Fruit fly (Drosophila melanogaster): Measurements from ENCODE around the gene Got2.

Gene Got2

dm6 chr2L:1967301-1967700 lies 20.3 kb downstream of the Got2 start:
- no peak for TF ChIP-seq CG17801 (GFP tag; optimal IDR thresholded peaks at IDR 0.05; ENCODE audit: partially characterized antibody)

- TF ChIP-seq CG17801 (GFP tag; optimal IDR thresholded peaks at IDR 0.05; ENCODE audit: partially characterized antibody), result no peak
Measured at dm6 chr2L:1961932-1962496, 25.5 kb downstream of the Got2 start.

DNA sequence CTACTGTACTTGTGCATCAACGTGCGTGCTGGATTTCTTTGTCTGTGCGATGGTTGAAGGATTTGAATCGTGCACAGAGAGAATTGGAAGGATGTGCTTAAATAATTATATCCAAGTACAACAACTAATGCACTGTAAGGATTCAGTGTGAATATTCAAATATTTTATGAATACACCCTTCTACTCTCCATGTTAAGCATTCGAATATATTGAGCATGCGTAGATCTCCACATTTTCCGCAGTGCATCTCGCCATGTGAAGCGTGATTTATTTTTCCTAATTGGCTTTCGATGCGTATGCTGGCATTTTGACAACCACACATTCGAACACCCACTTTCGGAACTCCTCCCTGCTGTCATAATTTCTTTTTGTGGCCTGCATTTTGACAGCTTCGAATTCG lies 27.5 kb downstream of the Got2 start:
- no peak for TF ChIP-seq CG17801 (GFP tag; optimal IDR thresholded peaks at IDR 0.05; ENCODE audit: partially characterized antibody)

DNA sequence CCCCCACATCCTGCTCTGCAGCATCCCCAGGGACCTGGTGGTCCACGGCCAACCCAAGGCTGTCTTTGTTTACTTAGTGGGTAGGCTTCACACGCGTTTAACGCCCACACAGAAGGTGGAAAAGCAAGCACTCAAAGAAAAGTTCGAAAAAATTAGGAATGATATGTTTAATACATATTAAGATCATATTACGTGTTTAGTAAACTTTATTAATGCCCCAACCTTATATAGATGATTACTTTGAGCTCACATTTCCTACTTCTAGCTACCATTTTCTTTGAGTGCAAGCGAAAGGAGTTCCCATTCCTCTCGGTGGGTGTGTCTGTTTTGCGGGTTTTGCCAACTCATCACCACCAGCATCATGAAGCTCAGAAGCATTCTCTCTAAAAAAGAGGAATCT lies 28.1 kb downstream of the Got2 start:
- no peak for TF ChIP-seq CG17801 (GFP tag; optimal IDR thresholded peaks at IDR 0.05; ENCODE audit: partially characterized antibody)

DNA sequence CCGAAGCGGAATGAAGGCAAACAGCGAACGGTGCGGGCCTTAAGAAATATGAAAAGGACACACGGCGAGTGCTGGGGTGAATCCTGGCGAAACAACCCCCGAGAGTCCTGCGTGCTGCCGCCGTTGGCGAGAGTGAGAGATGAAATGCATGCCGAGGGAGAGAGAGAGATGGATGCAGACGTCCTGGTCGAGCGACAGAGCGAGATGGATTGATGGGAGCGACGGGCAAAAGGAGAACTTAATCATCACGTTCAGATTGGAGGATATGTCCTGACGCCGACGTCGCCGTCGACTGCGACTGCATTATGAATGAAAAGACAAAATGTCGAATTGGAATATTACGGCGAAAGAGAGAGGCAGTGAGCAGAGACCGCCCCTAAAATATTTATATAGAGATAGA lies 33.0 kb downstream of the Got2 start:
- no peak for TF ChIP-seq CG17801 (GFP tag; optimal IDR thresholded peaks at IDR 0.05; ENCODE audit: partially characterized antibody)

- no peak for TF ChIP-seq CG17801 (GFP tag; optimal IDR thresholded peaks at IDR 0.05; ENCODE audit: partially characterized antibody)
Measured at dm6 chr2L:1947959-1948358, 39.6 kb downstream of the Got2 start.

dm6 chr2L:1946628-1947027 lies 40.9 kb downstream of the Got2 start, which contains the start of gene CG33673:
TSS of gene CG33673 (minus strand) at chr2L:1946728.
- TF ChIP-seq CG17801 (GFP tag; optimal IDR thresholded peaks at IDR 0.05; ENCODE audit: partially characterized antibody), result no peak

DNA sequence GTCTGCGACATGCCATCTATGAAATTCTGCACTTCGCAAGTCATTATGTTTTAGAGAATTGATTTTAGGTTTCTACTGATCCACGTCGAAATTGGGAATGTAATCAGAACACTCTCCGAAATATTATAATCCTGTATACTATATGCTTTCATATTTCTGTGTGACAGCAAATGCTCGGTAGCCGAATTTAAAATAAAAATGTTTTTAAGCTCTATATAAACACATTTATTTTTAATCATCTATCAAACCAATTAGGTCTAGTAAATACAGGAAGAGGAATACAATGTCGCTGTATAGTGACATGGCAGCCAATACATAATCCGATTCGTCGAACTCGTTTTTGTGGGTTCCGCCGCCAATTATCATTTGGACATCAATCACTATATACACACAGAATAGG lies 41.9 kb downstream of the Got2 start, which contains the start of gene CG15357:
Gene CG15357 (minus strand): TSS at position 101 of the 400 bp plus-strand sequence.
- no peak for TF ChIP-seq CG17801 (GFP tag; optimal IDR thresholded peaks at IDR 0.05; ENCODE audit: partially characterized antibody)

DNA sequence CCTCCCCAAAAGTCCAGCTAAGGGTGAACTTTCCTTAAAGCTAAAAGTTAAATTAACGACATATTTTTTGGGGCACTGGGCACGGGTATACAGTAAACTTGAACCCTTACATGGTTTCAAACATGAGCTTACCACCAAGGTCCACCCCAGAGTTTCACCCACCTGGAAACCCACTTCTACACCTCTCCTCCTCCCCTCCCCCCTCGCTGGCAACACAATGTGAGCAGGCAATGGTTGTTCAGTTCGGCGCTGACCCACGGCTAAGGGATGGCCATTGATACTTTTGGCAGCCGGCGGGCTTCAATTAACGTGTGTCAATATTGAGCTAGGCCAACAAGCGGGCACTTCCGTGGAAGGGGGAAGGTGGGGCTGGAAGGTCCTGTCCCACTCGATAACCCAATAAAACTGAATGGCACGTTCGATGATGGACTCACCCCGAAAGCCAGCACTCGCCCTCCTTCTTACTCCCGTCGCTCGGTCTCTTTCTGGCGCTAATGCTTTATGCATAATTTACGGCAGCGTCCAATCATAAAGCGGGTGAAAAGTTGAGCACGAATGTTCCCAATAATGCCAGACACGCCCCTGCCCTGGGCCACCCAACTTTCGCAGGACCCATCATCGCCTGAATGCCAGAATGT lies 43.0 kb downstream of the Got2 start:
- no peak for TF ChIP-seq CG17801 (GFP tag; optimal IDR thresholded peaks at IDR 0.05; ENCODE audit: partially characterized antibody)

dm6 chr2L:1938004-1938403 lies 49.6 kb downstream of the Got2 start:
- no peak for TF ChIP-seq CG17801 (GFP tag; optimal IDR thresholded peaks at IDR 0.05; ENCODE audit: partially characterized antibody)
